Worm (Caenorhabditis elegans): ENCODE data around the gene act-5.

DNA sequence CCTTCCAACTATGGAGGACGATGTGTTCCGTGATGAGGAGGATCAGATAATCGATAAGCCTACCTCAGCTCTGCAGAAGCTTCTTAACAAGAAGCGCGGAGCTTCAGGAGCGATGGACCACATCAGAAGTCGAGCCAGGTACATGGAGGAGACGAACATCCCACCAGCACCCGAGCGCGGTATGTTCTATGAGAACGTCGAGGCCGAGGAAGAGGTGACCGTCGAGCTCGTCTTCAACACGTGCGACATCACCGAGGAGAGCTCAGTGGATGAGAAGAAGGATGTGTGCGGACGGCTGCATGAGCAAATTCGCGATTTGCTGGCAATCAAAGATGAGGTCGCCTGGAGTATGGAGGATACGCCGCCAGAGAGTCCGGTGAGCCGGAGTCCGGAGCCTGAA, 46.1 kb upstream of the act-5 start:
- TF ChIP-seq spr-1 (tag; optimal IDR thresholded peaks at IDR 0.05): no peak
- no peak for TF ChIP-seq jun-1 (tag; optimal IDR thresholded peaks at IDR 0.05)

All from whole organism, L4 larva.